Fruit fly (Drosophila melanogaster): ENCODE measurements around the gene CG10898.

DNA sequence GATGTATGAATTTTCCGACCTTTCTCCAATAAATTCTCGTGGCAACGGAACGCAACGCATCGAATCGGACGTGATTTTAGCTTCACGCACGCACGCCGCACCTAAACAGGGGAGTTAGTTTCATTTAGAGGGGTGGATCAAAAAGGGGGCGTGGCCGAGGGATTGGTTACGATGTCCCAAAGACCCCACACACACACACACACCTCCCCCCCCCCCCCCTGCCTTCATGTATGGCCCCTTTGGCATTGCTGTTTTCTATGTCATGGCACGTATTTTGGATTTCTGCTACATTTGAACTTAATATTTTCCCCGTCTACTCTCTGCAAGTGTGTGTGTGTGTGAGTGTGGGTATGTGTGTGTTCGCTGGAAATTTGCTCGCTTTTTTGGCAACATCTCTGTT lies 25.7 kb upstream of the CG10898 start:
- no peak for TF ChIP-seq CG10348 (GFP tag; IDR thresholded peaks at IDR 0.05)
- TF ChIP-seq fd96Ca (GFP tag; IDR thresholded peaks at IDR 0.05): no peak
- TF ChIP-seq rn (GFP tag; IDR thresholded peaks at IDR 0.05): no peak
- TF ChIP-seq CG32121 (GFP tag; IDR thresholded peaks at IDR 0.05): no peak
- TF ChIP-seq CG8159 (tag; optimal IDR thresholded peaks at IDR 0.05): no peak
- no peak for TF ChIP-seq CG4496 (GFP tag; IDR thresholded peaks at IDR 0.05)
- TF ChIP-seq CG14655 (GFP tag; optimal IDR thresholded peaks at IDR 0.05): no peak
- no peak for TF ChIP-seq CG34367 (tag; optimal IDR thresholded peaks at IDR 0.05)
- no peak for TF ChIP-seq CG9948 (tag; optimal IDR thresholded peaks at IDR 0.05)
- TF ChIP-seq CG15710 (tag; optimal IDR thresholded peaks at IDR 0.05): no peak
- TF ChIP-seq EcR (GFP tag; optimal IDR thresholded peaks at IDR 0.05): no peak
- no peak for TF ChIP-seq Ets98B (GFP tag; IDR thresholded peaks at IDR 0.05)
- TF ChIP-seq Snoo (tag; optimal IDR thresholded peaks at IDR 0.05): no peak
- TF ChIP-seq Pif1A (GFP tag; optimal IDR thresholded peaks at IDR 0.05): no peak
